Fruit fly (Drosophila melanogaster): ENCODE results near the gene CG3862.

- no peak for TF ChIP-seq CTCF (optimal IDR thresholded peaks at IDR 0.05)
- TF ChIP-seq CG8478 (optimal IDR thresholded peaks at IDR 0.05) = no peak
Measured at dm6 chr2L:790698-791097, 35.0 kb downstream of the CG3862 start, which contains the start of gene Pkg21D.
